Worm (Caenorhabditis elegans) whole organism, L3 larva: ENCODE measurements around the gene F14H3.3.

Source experiments
- aly-2 ChIP-seq: fragments of 150-350 bp; optimal IDR thresholded peaks from 2 replicates; lab custom pipeline; 2014; ENCODE audit warnings: missing biosample characterization, missing genetic modification characterization
- mdl-1 ChIP-seq: fragments of 150-350 bp; optimal IDR thresholded peaks from 2 replicates; lab custom pipeline; 2014; ENCODE audit warnings: missing biosample characterization, missing genetic modification characterization
- nhr-12 ChIP-seq: fragments of 150-350 bp; optimal IDR thresholded peaks from 2 replicates; lab custom pipeline; 2014; ENCODE audit warnings: missing biosample characterization, missing genetic modification characterization
- pha-4 ChIP-seq: fragments of 150-350 bp; optimal IDR thresholded peaks from 2 replicates; lab custom pipeline; 2014; ENCODE audit warnings: missing biosample characterization, missing genetic modification reagents, missing genetic modification characterization
- ztf-4 ChIP-seq: fragments of 150-350 bp; optimal IDR thresholded peaks from 2 replicates; lab custom pipeline; 2014; ENCODE audit warnings: missing biosample characterization, missing genetic modification characterization

DNA sequence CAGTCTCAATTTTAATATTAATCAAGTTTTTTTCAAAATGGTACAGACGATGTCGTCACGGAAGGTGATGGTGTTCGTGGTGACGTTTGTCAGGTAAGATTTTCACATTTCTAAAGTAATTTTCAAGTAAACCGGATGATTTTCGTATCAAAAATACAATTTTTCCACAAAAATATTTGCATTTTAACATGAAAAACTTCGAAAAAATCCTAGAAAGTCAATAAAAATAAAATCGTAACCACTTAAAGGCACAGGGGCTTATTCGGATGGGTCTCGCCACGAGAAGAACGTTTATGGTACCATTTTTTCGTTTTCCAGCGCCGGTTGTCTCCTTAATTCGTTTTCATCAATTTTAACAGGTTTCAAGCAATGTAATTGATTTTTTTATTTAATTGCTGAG is 29.0 kb downstream of the F14H3.3 start, which contains the start of gene T10C6.6:
- TF ChIP-seq nhr-12 (tag; lab: Kevin White, UChicago), result no peak
- no peak for TF ChIP-seq ztf-4
- TF ChIP-seq mdl-1, result no peak
- no peak for TF ChIP-seq pha-4 (tag; lab: Kevin White, UChicago)
- TF ChIP-seq aly-2 (tag; lab: Kevin White, UChicago), result no peak
